Fruit fly (Drosophila melanogaster) Kc167 (cell line): ENCODE measurements around the gene CG1628.
"Not testable (repeated sequence)": the region's sequence is repeated elsewhere in the genome, so short reads cannot be mapped to it uniquely, and the experiment has no call there.

Experiments
- Myc ChIP-seq: fragments of >200 bp; optimal IDR thresholded peaks from 2 replicates; lab custom pipeline; 2017; ENCODE audit warnings: missing external identifiers
- Sin3A ChIP-seq: fragments of >200 bp; optimal IDR thresholded peaks from 2 replicates; lab custom pipeline; 2018; ENCODE audit warnings: missing external identifiers
- h ChIP-seq: fragments of >200 bp; optimal IDR thresholded peaks from 3 replicates; lab custom pipeline; 2018; ENCODE audit warnings: missing external identifiers
- insv ChIP-seq: fragments of >200 bp; optimal IDR thresholded peaks from 3 replicates; lab custom pipeline; 2018; ENCODE audit warnings: missing external identifiers
- psq ChIP-seq: fragments of >200 bp; optimal IDR thresholded peaks from 2 replicates; lab custom pipeline; 2017; ENCODE audit warnings: missing external identifiers
- ttk ChIP-seq: sonication (Bioruptor generic); optimal IDR thresholded peaks from 2 replicates; lab custom pipeline; 2017; ENCODE audit warnings: missing external identifiers

The CG1628 gene

dm6 chrX:10602057-10602764, at the start of gene CG1628:
TSS of gene CG1628 (minus strand) at chrX:10602714.
- TF ChIP-seq h (no peak), psq (lab: Kevin White, UChicago) (peak; percentile 28)

- TF ChIP-seq psq (lab: Kevin White, UChicago) (no peak), Sin3A (no peak), h (no peak), ttk (lab: Kevin White, UChicago) (no peak), insv (lab: Kevin White, UChicago) (no peak), Myc (lab: Kevin White, UChicago) (no peak)
These were observed 39.8 kb upstream of the CG1628 start for dm6 chrX:10642233-10642751.

dm6 chrX:10628874-10629273, 26.4 kb upstream of the CG1628 start:
- TF ChIP-seq Myc (lab: Kevin White, UChicago) (no peak), psq (lab: Kevin White, UChicago) (no peak), insv (lab: Kevin White, UChicago) (no peak), Sin3A (no peak), h (no peak), ttk (lab: Kevin White, UChicago) (no peak)

dm6 chrX:10627062-10627756, 24.7 kb upstream of the CG1628 start, which contains the start of the genes CG9806 and X11Lbeta:
TSS of gene CG9806 (minus strand) at chrX:10627112.
TSS of gene X11Lbeta (plus strand) at chrX:10627737.
- no peak for TF ChIP-seq insv (lab: Kevin White, UChicago)
- TF ChIP-seq ttk (lab: Kevin White, UChicago): no peak
- no peak for TF ChIP-seq Myc (lab: Kevin White, UChicago)
- TF ChIP-seq Sin3A: no peak
- TF ChIP-seq h: no peak
- TF ChIP-seq psq (lab: Kevin White, UChicago): no peak

- TF ChIP-seq ttk, psq, Myc (lab: Kevin White, UChicago): not testable (repeated sequence)
These were observed 20.6 kb upstream of the CG1628 start, which contains the start of gene Rab9Db for dm6 chrX:10623125-10623524. TSS of gene Rab9Db (minus strand) at chrX:10623225.

dm6 chrX:10621202-10621990, 18.9 kb upstream of the CG1628 start:
- TF ChIP-seq psq (lab: Kevin White, UChicago): no peak
- TF ChIP-seq Sin3A: no peak
- TF ChIP-seq insv (lab: Kevin White, UChicago): no peak
- TF ChIP-seq h: no peak
- no peak for TF ChIP-seq ttk (lab: Kevin White, UChicago)
- TF ChIP-seq Myc (lab: Kevin White, UChicago): no peak

dm6 chrX:10620144-10621005, 17.9 kb upstream of the CG1628 start, which contains the start of gene CG43347:
TSS of gene CG43347 (minus strand) at chrX:10620190.
- TF ChIP-seq h (no peak), psq (lab: Kevin White, UChicago) (no peak), Myc (lab: Kevin White, UChicago) (no peak), insv (lab: Kevin White, UChicago) (no peak), ttk (lab: Kevin White, UChicago) (no peak)

- no peak for TF ChIP-seq psq (lab: Kevin White, UChicago)
- no peak for TF ChIP-seq ttk (lab: Kevin White, UChicago)
- TF ChIP-seq h: no peak
- no peak for TF ChIP-seq Myc (lab: Kevin White, UChicago)
- no peak for TF ChIP-seq Sin3A
- TF ChIP-seq insv (lab: Kevin White, UChicago): no peak
These were observed 16.0 kb upstream of the CG1628 start for dm6 chrX:10618491-10618890.

dm6 chrX:10615215-10615614, 12.7 kb upstream of the CG1628 start:
- no peak for TF ChIP-seq h
- no peak for TF ChIP-seq psq (lab: Kevin White, UChicago)

dm6 chrX:10613568-10613967, 11.1 kb upstream of the CG1628 start:
- TF ChIP-seq h (no peak), psq (lab: Kevin White, UChicago) (no peak), ttk (lab: Kevin White, UChicago) (no peak), insv (lab: Kevin White, UChicago) (no peak), Sin3A (no peak)

dm6 chrX:10607629-10608028, 5.1 kb upstream of the CG1628 start:
- TF ChIP-seq Sin3A (no peak), h (no peak), insv (lab: Kevin White, UChicago) (no peak), ttk (lab: Kevin White, UChicago) (no peak), psq (lab: Kevin White, UChicago) (no peak), Myc (lab: Kevin White, UChicago) (no peak)
